Worm (Caenorhabditis elegans) whole organism, late embryonic: Measurements from ENCODE around the gene bcl-7.

Experiments
- ama-1 ChIP-seq: fragments of 150-350 bp; optimal IDR thresholded peaks from 2 replicates; lab custom pipeline; 2014
- ceh-18 ChIP-seq: sonication (generic microtip); optimal IDR thresholded peaks from 2 replicates; lab custom pipeline; 2016; ENCODE audit warnings: missing genetic modification characterization, missing compliant biosample characterization
- dve-1 ChIP-seq: sonication (generic microtip); optimal IDR thresholded peaks from 2 replicates; lab custom pipeline; 2017; ENCODE audit warnings: antibody characterized with exemption, mild to moderate bottlenecking, missing genetic modification characterization, missing compliant biosample characterization
- hlh-15 ChIP-seq: sonication (generic microtip); optimal IDR thresholded peaks from 2 replicates; lab custom pipeline; 2016; ENCODE audit warnings: missing genetic modification characterization, missing compliant biosample characterization
- nhr-11 ChIP-seq: fragments of 150-350 bp; optimal IDR thresholded peaks from 2 replicates; lab custom pipeline; 2014; ENCODE audit warnings: missing biosample characterization, missing genetic modification characterization
- nhr-232 ChIP-seq: sonication (generic microtip); optimal IDR thresholded peaks from 2 replicates; lab custom pipeline; 2016; ENCODE audit warnings: missing genetic modification characterization, missing compliant biosample characterization
- tbx-2 ChIP-seq: sonication (generic microtip); optimal IDR thresholded peaks from 2 replicates; lab custom pipeline; 2016; ENCODE audit warnings: missing genetic modification characterization, missing compliant biosample characterization

- TF ChIP-seq tbx-2 (tag; lab: Kevin White, UChicago) (no peak), nhr-11 (tag; lab: Kevin White, UChicago) (no peak), nhr-232 (no peak), hlh-15 (tag; lab: Kevin White, UChicago) (no peak), ama-1 (lab: Kevin White, UChicago) (no peak), ceh-18 (tag; lab: Kevin White, UChicago) (no peak), dve-1 (tag; lab: Kevin White, UChicago) (no peak)
These were observed 10.0 kb upstream of the bcl-7 start for ce11 chrIII:5915926-5916325.
